Fruit fly (Drosophila melanogaster) whole organism, wandering third instar larva: ENCODE data around the gene phtm.

ENCODE experiments used
- Abd-B ChIP-seq: fragments of >200 bp; optimal IDR thresholded peaks from 2 replicates; lab custom pipeline; 2017; ENCODE audit warnings: missing biosample characterization, missing genetic modification characterization
- CG32264 ChIP-seq: fragments of 200-800 bp; sonication (Bioruptor generic); optimal IDR thresholded peaks from 2 replicates; lab custom pipeline; 2016; ENCODE audit warnings: missing biosample characterization, missing genetic modification characterization
- CG9705 ChIP-seq: fragments of 200-800 bp; sonication (Bioruptor generic); optimal IDR thresholded peaks from 2 replicates; lab custom pipeline; 2018; ENCODE audit warnings: missing biosample characterization, mild to moderate bottlenecking, missing genetic modification characterization
- CrebA ChIP-seq: fragments of 200-800 bp; sonication (Bioruptor generic); optimal IDR thresholded peaks from 2 replicates; lab custom pipeline; 2016; ENCODE audit warnings: missing biosample characterization, mild to moderate bottlenecking, missing genetic modification characterization, borderline replicate concordance
- Dfd ChIP-seq: fragments of >200 bp; optimal IDR thresholded peaks from 2 replicates; lab custom pipeline; 2017; ENCODE audit warnings: missing biosample characterization, missing genetic modification characterization
- Dif ChIP-seq: fragments of 200-275, 200-300 bp; sonication (Bioruptor generic); optimal IDR thresholded peaks from 2 replicates; lab custom pipeline; 2018; ENCODE audit warnings: missing biosample characterization, missing genetic modification characterization; ENCODE audit not compliant: partially characterized antibody
- GATAd ChIP-seq: sonication (Bioruptor generic); optimal IDR thresholded peaks from 2 replicates; lab custom pipeline; 2016; ENCODE audit warnings: missing biosample characterization, missing genetic modification characterization
- HLH106 ChIP-seq: fragments of 200-800 bp; optimal IDR thresholded peaks from 3 replicates; lab custom pipeline; 2019; ENCODE audit warnings: missing biosample characterization, mild to moderate bottlenecking, missing genetic modification characterization, moderate library complexity
- Hnf4 ChIP-seq: fragments of 200-800 bp; sonication (Bioruptor generic); optimal IDR thresholded peaks from 2 replicates; lab custom pipeline; 2016; ENCODE audit warnings: missing biosample characterization, mild to moderate bottlenecking, missing genetic modification characterization
- Hr78 ChIP-seq: fragments of >200 bp; optimal IDR thresholded peaks from 2 replicates; lab custom pipeline; 2017; ENCODE audit warnings: missing biosample characterization, missing genetic modification characterization
- Hr83 ChIP-seq: fragments of 200-300 bp; sonication (Bioruptor generic); optimal IDR thresholded peaks from 2 replicates; lab custom pipeline; 2016; ENCODE audit warnings: missing biosample characterization, mild to moderate bottlenecking, missing genetic modification characterization, moderate library complexity; ENCODE audit not compliant: poor library complexity, severe bottlenecking
- Jra ChIP-seq: sonication (Bioruptor generic); optimal IDR thresholded peaks from 2 replicates; lab custom pipeline; 2016; ENCODE audit warnings: missing biosample characterization, missing genetic modification characterization
- Myc ChIP-seq: fragments of >200 bp; optimal IDR thresholded peaks from 2 replicates; lab custom pipeline; 2017
- N ChIP-seq: fragments of >200 bp; optimal IDR thresholded peaks from 2 replicates; lab custom pipeline; 2018; ENCODE audit warnings: missing biosample characterization, missing external identifiers, missing genetic modification characterization
- OdsH ChIP-seq: fragments of 200-800 bp; sonication (Bioruptor generic); optimal IDR thresholded peaks from 2 replicates; lab custom pipeline; 2016; ENCODE audit warnings: missing biosample characterization, mild to moderate bottlenecking, missing genetic modification characterization
- Rel ChIP-seq, 2 experiments: fragments of 200-800 bp; sonication (Bioruptor generic) in 1 of 2; optimal IDR thresholded peaks; 2 replicates in 1 of 2; 3 replicates in 1 of 2; lab custom pipeline; 2016 to 2019; ENCODE audit warnings: mild to moderate bottlenecking in 2 of 2, missing biosample characterization in 2 of 2, missing genetic modification characterization in 2 of 2, moderate library complexity in 1 of 2
- Sp1 ChIP-seq: fragments of 200-800 bp; sonication (Bioruptor generic); optimal IDR thresholded peaks from 3 replicates; lab custom pipeline; 2019; ENCODE audit warnings: missing biosample characterization, mild to moderate bottlenecking, missing genetic modification characterization, moderate library complexity
- Vsx2 ChIP-seq: fragments of 200-300, 225-300 bp; sonication (Bioruptor generic); optimal IDR thresholded peaks from 2 replicates; lab custom pipeline; 2018; ENCODE audit warnings: missing biosample characterization, missing genetic modification characterization; ENCODE audit not compliant: partially characterized antibody
- br ChIP-seq: fragments of 200-800 bp; sonication (Bioruptor generic); optimal IDR thresholded peaks from 2 replicates; lab custom pipeline; 2016; ENCODE audit warnings: missing biosample characterization, missing genetic modification characterization
- dsf ChIP-seq: sonication (Bioruptor generic); optimal IDR thresholded peaks from 2 replicates; lab custom pipeline; 2016; ENCODE audit warnings: missing biosample characterization, missing genetic modification characterization, borderline replicate concordance
- ey ChIP-seq: fragments of 200-800 bp; sonication (Bioruptor generic); optimal IDR thresholded peaks from 2 replicates; lab custom pipeline; 2016; ENCODE audit warnings: missing biosample characterization, missing genetic modification characterization
- foxo ChIP-seq, 2 experiments: fragments of 200-800 bp; sonication (Bioruptor generic); optimal IDR thresholded peaks; 2 replicates in 1 of 2; 3 replicates in 1 of 2; lab custom pipeline; 2016 to 2017; ENCODE audit warnings: missing biosample characterization in 2 of 2, missing genetic modification characterization in 2 of 2
- fru ChIP-seq: fragments of 200-800 bp; sonication (Bioruptor generic); optimal IDR thresholded peaks from 3 replicates; lab custom pipeline; 2016; ENCODE audit warnings: missing biosample characterization, mild to moderate bottlenecking, missing genetic modification characterization
- h ChIP-seq: fragments of 200-800 bp; sonication (Bioruptor generic); optimal IDR thresholded peaks from 3 replicates; lab custom pipeline; 2016; ENCODE audit warnings: missing biosample characterization, mild to moderate bottlenecking, missing genetic modification characterization
- jim ChIP-seq: fragments of 175-275, 200-325 bp; sonication (Bioruptor generic); optimal IDR thresholded peaks from 2 replicates; lab custom pipeline; 2016; ENCODE audit warnings: missing biosample characterization, mild to moderate bottlenecking, missing genetic modification characterization
- pan ChIP-seq: fragments of >200 bp; optimal IDR thresholded peaks from 2 replicates; lab custom pipeline; 2017
- psq ChIP-seq: fragments of 200-800 bp; sonication (Bioruptor generic); optimal IDR thresholded peaks from 3 replicates; lab custom pipeline; 2017; ENCODE audit warnings: missing biosample characterization, mild to moderate bottlenecking, missing genetic modification characterization, moderate library complexity
- rgr ChIP-seq: fragments of 200-800 bp; sonication (Bioruptor generic); optimal IDR thresholded peaks from 3 replicates; lab custom pipeline; 2016; ENCODE audit warnings: missing biosample characterization, mild to moderate bottlenecking, missing genetic modification characterization
- sage ChIP-seq: fragments of 200-800 bp; sonication (Bioruptor generic); optimal IDR thresholded peaks from 2 replicates; lab custom pipeline; 2016; ENCODE audit warnings: missing biosample characterization, mild to moderate bottlenecking, missing genetic modification characterization
- sv ChIP-seq: fragments of 200-800 bp; sonication (Bioruptor generic); optimal IDR thresholded peaks from 3 replicates; lab custom pipeline; 2016; ENCODE audit warnings: missing biosample characterization, missing genetic modification characterization
- tai ChIP-seq: sonication (Bioruptor generic); optimal IDR thresholded peaks from 2 replicates; lab custom pipeline; 2016; ENCODE audit warnings: missing biosample characterization, missing genetic modification characterization
- usp ChIP-seq: fragments of >200 bp; optimal IDR thresholded peaks from 2 replicates; lab custom pipeline; 2017; ENCODE audit warnings: missing biosample characterization, missing genetic modification characterization
- woc ChIP-seq: sonication (Bioruptor generic); optimal IDR thresholded peaks from 2 replicates; lab custom pipeline; 2016; ENCODE audit warnings: missing biosample characterization, mild to moderate bottlenecking, missing genetic modification characterization

The phtm gene

DNA sequence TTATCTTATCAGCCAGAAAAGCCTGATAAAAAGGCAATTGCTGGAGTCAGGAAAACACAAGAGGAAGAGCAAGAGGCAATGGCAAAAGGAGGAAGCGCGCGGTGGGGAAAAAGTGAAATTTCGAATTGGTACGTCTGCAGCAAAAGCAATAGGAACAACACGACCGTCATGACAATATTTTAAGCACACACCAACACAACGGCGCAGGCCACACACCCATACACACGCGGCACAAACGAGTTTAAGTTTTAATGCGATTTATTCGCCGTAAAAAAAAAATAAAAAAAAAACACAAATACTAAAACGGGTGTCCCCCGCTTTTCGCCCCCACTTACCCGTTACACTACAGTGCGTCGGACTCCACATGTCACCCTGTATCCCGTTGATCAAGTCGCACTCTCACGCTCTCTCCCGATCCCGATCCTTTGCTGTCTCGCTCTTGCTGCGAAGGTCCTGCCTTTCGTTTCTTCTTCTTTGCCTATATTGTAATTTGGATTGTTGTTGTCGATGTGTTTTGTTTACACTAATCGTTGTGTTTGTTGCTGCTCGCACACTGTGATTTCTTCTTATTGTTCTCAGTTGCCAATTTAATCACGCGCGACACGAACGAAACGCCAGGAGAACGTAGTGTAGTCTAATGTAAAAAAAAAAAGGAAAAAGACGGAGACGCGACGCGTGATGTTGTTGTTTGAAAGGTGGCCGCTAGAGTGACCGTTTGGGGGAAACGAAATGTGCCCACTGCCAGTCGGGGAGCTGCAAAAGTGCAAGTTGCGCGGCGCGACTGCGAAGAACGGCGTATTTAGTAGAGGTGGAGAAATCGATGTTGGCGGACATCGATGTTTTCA, 38.5 kb upstream of the phtm start, which contains the start of gene Rip11:
Gene Rip11 (minus strand): TSS at position 794 of the 845 bp plus-strand sequence.
- TF ChIP-seq OdsH (GFP tag; lab: Kevin White, UChicago) (peak; percentile 74), Dfd (no peak), h (GFP tag; lab: Kevin White, UChicago) (peak; percentile 79), psq (peak; percentile 71), Hnf4 (GFP tag; lab: Kevin White, UChicago) (no peak), tai (GFP tag; lab: Kevin White, UChicago) (no peak), dsf (GFP tag; lab: Kevin White, UChicago) (no peak), Jra (peak; percentile 80), sv (GFP tag; lab: Kevin White, UChicago) (peak; percentile 45), Hr78 (GFP tag; lab: Kevin White, UChicago) (no peak), Abd-B (GFP tag; lab: Kevin White, UChicago) (no peak), foxo (GFP tag; optimal IDR thresholded peaks at IDR 0.05; lab: Kevin White, UChicago) (peak in 1 of 2 experiments; percentile 82), jim (GFP tag; lab: Kevin White, UChicago) (no peak), Dif (GFP tag; lab: Kevin White, UChicago) (peak; percentile 49), CG9705 (GFP tag; lab: Kevin White, UChicago) (peak; percentile 14), Hr83 (GFP tag; lab: Kevin White, UChicago) (peak; percentile 58), fru (GFP tag; lab: Kevin White, UChicago) (peak; percentile 76), N (no peak), rgr (GFP tag; lab: Kevin White, UChicago) (peak; percentile 74), ey (peak; percentile 76), HLH106 (tag; lab: Kevin White, UChicago) (peak; percentile 42), Rel (GFP tag; optimal IDR thresholded peaks at IDR 0.05; lab: Kevin White, UChicago) (peak; percentile 53), Rel (tag; optimal IDR thresholded peaks at IDR 0.05; lab: Kevin White, UChicago) (peak; percentile 94), CG32264 (GFP tag; lab: Kevin White, UChicago) (peak; percentile 5), Vsx2 (GFP tag; lab: Kevin White, UChicago) (no peak), woc (peak; percentile 58), pan (lab: Kevin White, UChicago) (no peak), sage (GFP tag; lab: Kevin White, UChicago) (peak; percentile 17), Sp1 (peak; percentile 74), usp (GFP tag; lab: Kevin White, UChicago) (no peak), br (peak; percentile 77), CrebA (GFP tag; lab: Kevin White, UChicago) (no peak), GATAd (GFP tag; lab: Kevin White, UChicago) (no peak)
- TF ChIP-seq, all 38 proteins: peak for 19

dm6 chrX:18647961-18648360, 37.6 kb upstream of the phtm start, which contains the start of gene Nup35:
Gene Nup35, plus strand, starts transcription at chrX:18648182.
- TF ChIP-seq Hr83 (GFP tag; lab: Kevin White, UChicago) (peak; percentile 24), Abd-B (GFP tag; lab: Kevin White, UChicago) (no peak)

dm6 chrX:18650252-18650651, 35.3 kb upstream of the phtm start, which contains the start of gene Hou:
Gene Hou, minus strand, starts transcription at chrX:18650444.
- TF ChIP-seq Rel (GFP tag; optimal IDR thresholded peaks at IDR 0.05; lab: Kevin White, UChicago) (no peak), Rel (tag; optimal IDR thresholded peaks at IDR 0.05; lab: Kevin White, UChicago) (peak; percentile 14), rgr (GFP tag; lab: Kevin White, UChicago) (no peak), Dif (GFP tag; lab: Kevin White, UChicago) (peak; percentile 29)
- TF ChIP-seq, all 38 proteins: peak for 2

dm6 chrX:18652879-18653278, 32.7 kb upstream of the phtm start, which contains the start of gene Ing3:
Gene Ing3, minus strand, starts transcription at chrX:18653091.
- no peak for TF ChIP-seq Rel (GFP tag; optimal IDR thresholded peaks at IDR 0.05; lab: Kevin White, UChicago)
- TF ChIP-seq Rel (tag; optimal IDR thresholded peaks at IDR 0.05; lab: Kevin White, UChicago) = peak; percentile 14
- no peak for TF ChIP-seq Hr78 (GFP tag; lab: Kevin White, UChicago)
- peak; percentile 65 for TF ChIP-seq Myc (lab: Kevin White, UChicago)
